Worm (Caenorhabditis elegans) whole organism, young adult: Measurements from ENCODE around the gene mex-1.

Experiments
- F55B11.4 ChIP-seq: sonication (generic microtip); optimal IDR thresholded peaks from 2 replicates; lab custom pipeline; 2016; ENCODE audit warnings: missing compliant biosample characterization, missing genetic modification characterization, borderline replicate concordance; ENCODE audit not compliant: insufficient read depth
- Y53F4B.3 ChIP-seq: fragments of 200-800 bp; sonication (Bioruptor generic); IDR thresholded peaks from 2 replicates; pipeline ENCODE4 v1.3.6; 2022; ENCODE audit warnings: missing genetic modification reagents, missing genetic modification characterization, missing compliant biosample characterization
- aptf-3 ChIP-seq: fragments of 200-800 bp; sonication (Bioruptor generic); IDR thresholded peaks from 2 replicates; pipeline ENCODE4 v1.3.6; 2022; ENCODE audit warnings: missing genetic modification characterization, missing compliant biosample characterization
- hmg-1.2 ChIP-seq: fragments of 200-800 bp; sonication (Bioruptor generic); IDR thresholded peaks from 2 replicates; pipeline ENCODE4 v1.3.6; 2022; ENCODE audit warnings: missing genetic modification reagents, missing genetic modification characterization, missing compliant biosample characterization
- lin-26 ChIP-seq: fragments of 200-800 bp; sonication (Bioruptor generic); IDR thresholded peaks from 2 replicates; pipeline ENCODE4 v1.3.6; 2022; ENCODE audit warnings: missing genetic modification reagents, missing genetic modification characterization, missing compliant biosample characterization
- snpc-1.1 ChIP-seq: sonication (generic microtip); optimal IDR thresholded peaks from 2 replicates; lab custom pipeline; 2017; ENCODE audit warnings: missing genetic modification characterization, mild to moderate bottlenecking, missing compliant biosample characterization, antibody characterized with exemption, moderate library complexity, missing genotype, missing genetic modification reagents; ENCODE audit not compliant: insufficient read depth
- snpc-4 ChIP-seq, 5 experiments: fragments of 150-350 bp in 1 of 5; sonication (generic microtip) in 4 of 5; optimal IDR thresholded peaks; 2 replicates each; lab custom pipeline; 2014 to 2018; ENCODE audit warnings: missing genetic modification characterization in 5 of 5, missing biosample characterization in 3 of 5, antibody characterized with exemption in 2 of 5, mild to moderate bottlenecking in 2 of 5, missing compliant biosample characterization in 2 of 5, missing genotype in 2 of 5, moderate library complexity in 2 of 5, missing genetic modification reagents in 1 of 5
- unc-62 ChIP-seq: fragments of 150-350 bp; optimal IDR thresholded peaks from 2 replicates; lab custom pipeline; 2014; ENCODE audit warnings: missing biosample characterization, missing genetic modification reagents, missing genetic modification characterization

ce11 chrII:11978478-11978877 is 10.0 kb downstream of the mex-1 start:
- TF ChIP-seq snpc-1.1 (tag; lab: Kevin White, UChicago): no peak
- no peak for TF ChIP-seq F55B11.4
- TF ChIP-seq lin-26 (GFP tag; lab: Robert Waterston, UW): no peak
- no peak for TF ChIP-seq Y53F4B.3 (GFP tag; lab: Robert Waterston, UW)
- no peak for TF ChIP-seq snpc-4 (GFP tag; optimal IDR thresholded peaks at IDR 0.05; lab: Kevin White, UChicago)
- no peak for TF ChIP-seq snpc-4 (tag; optimal IDR thresholded peaks at IDR 0.05; lab: Kevin White, UChicago)
- TF ChIP-seq aptf-3: no peak
- TF ChIP-seq unc-62 (GFP tag; lab: Kevin White, UChicago): no peak
- TF ChIP-seq hmg-1.2 (GFP tag; lab: Robert Waterston, UW): no peak
